Worm (Caenorhabditis elegans): ENCODE measurements around the gene nep-10.

DNA sequence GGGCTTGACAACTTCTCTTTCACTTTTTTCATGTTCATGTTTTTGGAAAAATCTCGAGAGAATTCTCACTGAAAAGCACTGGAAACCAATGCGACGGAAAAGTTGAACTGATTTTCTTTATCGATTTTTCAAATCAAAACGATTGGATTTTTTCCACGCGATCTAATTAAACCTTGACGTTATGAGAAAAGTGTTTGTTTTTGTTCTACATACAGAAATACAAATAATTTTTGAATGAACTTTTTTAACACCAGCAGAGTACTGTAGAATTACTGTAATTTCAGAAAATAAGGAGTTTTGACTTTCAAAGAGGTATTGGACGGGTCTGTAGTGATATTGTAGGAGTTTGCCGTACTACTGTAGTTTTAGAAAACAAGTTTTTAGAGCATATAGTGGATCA, at the start of gene nep-10:
- TF ChIP-seq sea-1 (GFP tag; conservative IDR thresholded peaks at IDR 0.05) (no peak), scrt-1 (GFP tag; IDR thresholded peaks at IDR 0.05) (no peak), F13C5.2 (tag; optimal IDR thresholded peaks at IDR 0.05) (no peak), ama-1 (optimal IDR thresholded peaks at IDR 0.05) (no peak), hmg-4 (GFP tag; optimal IDR thresholded peaks at IDR 0.05) (no peak), tbx-37 (GFP tag; conservative IDR thresholded peaks at IDR 0.05) (no peak), flt-1 (GFP tag; IDR thresholded peaks at IDR 0.05) (no peak), ceh-13 (GFP tag; optimal IDR thresholded peaks at IDR 0.05) (no peak), hmbx-1 (tag; optimal IDR thresholded peaks at IDR 0.05) (no peak)

All from whole organism, early embryonic.